Worm (Caenorhabditis elegans) whole organism, L3 larva: ENCODE results near the gene klp-18.

Experiments used
- R02D3.7 ChIP-seq: fragments of 150-350 bp; optimal IDR thresholded peaks from 2 replicates; lab custom pipeline; 2014; ENCODE audit warnings: missing biosample characterization, missing genetic modification characterization
- ZK546.5 ChIP-seq: sonication (generic microtip); optimal IDR thresholded peaks from 2 replicates; lab custom pipeline; 2017; ENCODE audit warnings: missing biosample characterization, missing genetic modification characterization
- ama-1 ChIP-seq: fragments of 150-350 bp; optimal IDR thresholded peaks from 2 replicates; lab custom pipeline; 2018
- ceh-28 ChIP-seq: fragments of 150-350 bp; optimal IDR thresholded peaks from 2 replicates; lab custom pipeline; 2014; ENCODE audit warnings: missing biosample characterization, missing genetic modification reagents, missing genetic modification characterization
- ceh-82 ChIP-seq: fragments of 150-350 bp; optimal IDR thresholded peaks from 2 replicates; lab custom pipeline; 2014; ENCODE audit warnings: missing biosample characterization, missing genetic modification characterization
- ceh-9 ChIP-seq: sonication (generic microtip); optimal IDR thresholded peaks from 2 replicates; lab custom pipeline; 2018; ENCODE audit warnings: missing biosample characterization, missing genetic modification characterization
- daf-12 ChIP-seq: fragments of 150-350 bp; optimal IDR thresholded peaks from 2 replicates; lab custom pipeline; 2014; ENCODE audit warnings: missing biosample characterization, missing genetic modification reagents, missing genetic modification characterization
- egl-27 ChIP-seq: sonication (generic microtip); optimal IDR thresholded peaks from 4 replicates; lab custom pipeline; 2017; ENCODE audit warnings: missing biosample characterization, missing genetic modification reagents, missing genetic modification characterization
- elt-1 ChIP-seq: fragments of 150-350 bp; optimal IDR thresholded peaks from 2 replicates; lab custom pipeline; 2014; ENCODE audit warnings: missing biosample characterization, missing genetic modification characterization
- elt-2 ChIP-seq: sonication (generic microtip); optimal IDR thresholded peaks from 2 replicates; lab custom pipeline; 2016; ENCODE audit warnings: missing genetic modification reagents, mild to moderate bottlenecking, missing genetic modification characterization, missing compliant biosample characterization
- fkh-10 ChIP-seq: sonication (generic microtip); optimal IDR thresholded peaks from 2 replicates; lab custom pipeline; 2017; ENCODE audit warnings: missing biosample characterization, missing genetic modification reagents, missing genetic modification characterization
- fkh-2 ChIP-seq: fragments of 150-350 bp; optimal IDR thresholded peaks from 2 replicates; lab custom pipeline; 2014; ENCODE audit warnings: missing biosample characterization, missing genetic modification reagents, missing genetic modification characterization
- fos-1 ChIP-seq: fragments of 150-350 bp; optimal IDR thresholded peaks from 2 replicates; lab custom pipeline; 2014; ENCODE audit warnings: missing biosample characterization, missing genetic modification characterization
- hmg-11 ChIP-seq: sonication (generic microtip); optimal IDR thresholded peaks from 2 replicates; lab custom pipeline; 2016; ENCODE audit warnings: missing genetic modification characterization, missing compliant biosample characterization
- jun-1 ChIP-seq: fragments of 150-350 bp; optimal IDR thresholded peaks from 2 replicates; lab custom pipeline; 2014; ENCODE audit warnings: missing biosample characterization, missing genetic modification reagents, missing genetic modification characterization
- lin-15B ChIP-seq: fragments of 150-350 bp; optimal IDR thresholded peaks from 2 replicates; lab custom pipeline; 2014; ENCODE audit warnings: missing biosample characterization, missing genetic modification characterization
- lin-39 ChIP-seq: fragments of 150-350 bp; optimal IDR thresholded peaks from 2 replicates; lab custom pipeline; 2018; ENCODE audit warnings: missing biosample characterization, missing genetic modification reagents, missing genetic modification characterization
- lsy-12 ChIP-seq: sonication (generic microtip); optimal IDR thresholded peaks from 2 replicates; lab custom pipeline; 2016; ENCODE audit warnings: mild to moderate bottlenecking, missing genetic modification characterization, missing compliant biosample characterization
- mdl-1 ChIP-seq: fragments of 150-350 bp; optimal IDR thresholded peaks from 2 replicates; lab custom pipeline; 2014; ENCODE audit warnings: missing biosample characterization, missing genetic modification characterization
- mml-1 ChIP-seq: fragments of 150-350 bp; sonication (generic microtip); optimal IDR thresholded peaks from 3 replicates; lab custom pipeline; 2014; ENCODE audit warnings: missing biosample characterization, missing genetic modification characterization
- nhr-11 ChIP-seq: fragments of 150-350 bp; optimal IDR thresholded peaks from 2 replicates; lab custom pipeline; 2014; ENCODE audit warnings: missing biosample characterization, missing genetic modification characterization
- nhr-12 ChIP-seq: fragments of 150-350 bp; optimal IDR thresholded peaks from 2 replicates; lab custom pipeline; 2014; ENCODE audit warnings: missing biosample characterization, missing genetic modification characterization
- nhr-23 ChIP-seq: fragments of 150-350 bp; optimal IDR thresholded peaks from 2 replicates; lab custom pipeline; 2014; ENCODE audit warnings: missing biosample characterization, missing genetic modification reagents, missing genetic modification characterization
- nhr-237 ChIP-seq: fragments of 150-350 bp; optimal IDR thresholded peaks from 2 replicates; lab custom pipeline; 2014; ENCODE audit warnings: missing biosample characterization, missing genetic modification characterization
- nhr-25 ChIP-seq: sonication (generic microtip); optimal IDR thresholded peaks from 2 replicates; lab custom pipeline; 2017; ENCODE audit warnings: missing biosample characterization, missing genetic modification characterization
- nhr-28 ChIP-seq: fragments of 150-350 bp; optimal IDR thresholded peaks from 2 replicates; lab custom pipeline; 2014; ENCODE audit warnings: missing biosample characterization, missing genetic modification characterization
- nhr-43 ChIP-seq: sonication (generic microtip); optimal IDR thresholded peaks from 2 replicates; lab custom pipeline; 2016; ENCODE audit warnings: mild to moderate bottlenecking, missing genetic modification characterization, missing compliant biosample characterization; ENCODE audit not compliant: poor library complexity, severe bottlenecking
- nhr-67 ChIP-seq: fragments of 150-350 bp; optimal IDR thresholded peaks from 2 replicates; lab custom pipeline; 2014; ENCODE audit warnings: missing biosample characterization, missing genetic modification characterization
- nhr-76 ChIP-seq: fragments of 150-350 bp; sonication (generic microtip); optimal IDR thresholded peaks from 5 replicates; lab custom pipeline; 2014; ENCODE audit warnings: missing biosample characterization, missing genetic modification characterization
- nhr-77 ChIP-seq: fragments of 150-350 bp; optimal IDR thresholded peaks from 2 replicates; lab custom pipeline; 2014; ENCODE audit warnings: missing biosample characterization, missing genetic modification characterization
- pqm-1 ChIP-seq: fragments of 150-350 bp; optimal IDR thresholded peaks from 2 replicates; lab custom pipeline; 2017; ENCODE audit warnings: missing biosample characterization, missing genetic modification characterization, inconsistent platforms
- sea-2 ChIP-seq: fragments of 150-350 bp; sonication (generic microtip); optimal IDR thresholded peaks from 4 replicates; lab custom pipeline; 2014; ENCODE audit warnings: missing biosample characterization, missing genetic modification reagents, missing genetic modification characterization
- skn-1 ChIP-seq: fragments of 150-350 bp; optimal IDR thresholded peaks from 2 replicates; lab custom pipeline; 2014; ENCODE audit warnings: missing biosample characterization, missing genetic modification characterization
- snpc-4 ChIP-seq: fragments of 150-350 bp; optimal IDR thresholded peaks from 2 replicates; lab custom pipeline; 2014; ENCODE audit warnings: missing biosample characterization, missing genetic modification characterization
- tbx-2 ChIP-seq: sonication (generic microtip); optimal IDR thresholded peaks from 2 replicates; lab custom pipeline; 2016; ENCODE audit warnings: mild to moderate bottlenecking, missing genetic modification characterization, missing compliant biosample characterization
- unc-39 ChIP-seq: sonication (generic microtip); optimal IDR thresholded peaks from 4 replicates; lab custom pipeline; 2017; ENCODE audit warnings: missing biosample characterization, missing genetic modification characterization
- unc-62 ChIP-seq: fragments of 150-350 bp; sonication (generic microtip); optimal IDR thresholded peaks from 4 replicates; lab custom pipeline; 2014; ENCODE audit warnings: missing biosample characterization, missing genetic modification reagents, missing genetic modification characterization
- zag-1 ChIP-seq: fragments of 150-350 bp; optimal IDR thresholded peaks from 2 replicates; lab custom pipeline; 2014; ENCODE audit warnings: missing biosample characterization, missing genetic modification characterization
- ztf-11 ChIP-seq: fragments of 150-350 bp; optimal IDR thresholded peaks from 2 replicates; lab custom pipeline; 2014; ENCODE audit warnings: missing biosample characterization, missing genetic modification characterization
- ztf-4 ChIP-seq: fragments of 150-350 bp; optimal IDR thresholded peaks from 2 replicates; lab custom pipeline; 2014; ENCODE audit warnings: missing biosample characterization, missing genetic modification characterization

The klp-18 gene

ce11 chrIV:7075063-7075462 is 35.1 kb downstream of the klp-18 start, which contains the start of gene srg-50:
Gene srg-50 (minus strand): TSS chrIV:7075163.
- no peak for TF ChIP-seq sea-2
- no peak for TF ChIP-seq nhr-11 (tag; lab: Kevin White, UChicago)
- no peak for TF ChIP-seq nhr-43 (tag; lab: Kevin White, UChicago)
- no peak for TF ChIP-seq egl-27 (tag; lab: Kevin White, UChicago)
- no peak for TF ChIP-seq ceh-82 (tag; lab: Kevin White, UChicago)
- TF ChIP-seq pqm-1 (tag; lab: Kevin White, UChicago) = no peak
- no peak for TF ChIP-seq fos-1 (tag; lab: Kevin White, UChicago)
- no peak for TF ChIP-seq nhr-67 (tag; lab: Kevin White, UChicago)
- no peak for TF ChIP-seq daf-12 (tag; lab: Kevin White, UChicago)
- no peak for TF ChIP-seq lsy-12
- no peak for TF ChIP-seq nhr-237
- no peak for TF ChIP-seq fkh-2 (tag; lab: Kevin White, UChicago)
- TF ChIP-seq mml-1 (tag; lab: Kevin White, UChicago) = no peak
- TF ChIP-seq nhr-25 = no peak
- TF ChIP-seq lin-15B = no peak
- no peak for TF ChIP-seq unc-62 (GFP tag; lab: Kevin White, UChicago)
- TF ChIP-seq skn-1 (tag; lab: Kevin White, UChicago) = no peak
- no peak for TF ChIP-seq R02D3.7
- TF ChIP-seq, all 47 proteins: peak for 0

- TF ChIP-seq nhr-28 (tag; lab: Kevin White, UChicago) = no peak
- no peak for TF ChIP-seq daf-12 (tag; lab: Kevin White, UChicago)
- no peak for TF ChIP-seq pqm-1 (tag; lab: Kevin White, UChicago)
- no peak for TF ChIP-seq nhr-76
- no peak for TF ChIP-seq egl-27 (tag; lab: Kevin White, UChicago)
- TF ChIP-seq lin-39 (tag; lab: Kevin White, UChicago) = no peak
- TF ChIP-seq tbx-2 (tag; lab: Kevin White, UChicago) = no peak
- no peak for TF ChIP-seq unc-62 (GFP tag; lab: Kevin White, UChicago)
- no peak for TF ChIP-seq nhr-23 (tag; lab: Kevin White, UChicago)
- TF ChIP-seq lsy-12 = no peak
- TF ChIP-seq mdl-1 (tag; lab: Kevin White, UChicago) = no peak
- TF ChIP-seq ztf-4 = no peak
- TF ChIP-seq ceh-28 = no peak
- TF ChIP-seq ceh-9 (tag; lab: Kevin White, UChicago) = no peak
- TF ChIP-seq ztf-11 (tag; lab: Kevin White, UChicago) = no peak
Measured at ce11 chrIV:7081214-7081613, 41.2 kb downstream of the klp-18 start, which contains the start of gene Y43B11AR.1. Gene Y43B11AR.1 (plus strand): TSS chrIV:7081514.

ce11 chrIV:7083382-7083784 is 43.4 kb downstream of the klp-18 start, which contains the start of gene Y43B11AR.3:
Gene Y43B11AR.3 (minus strand): TSS chrIV:7083716.
- TF ChIP-seq sea-2 (no peak), elt-1 (no peak), unc-39 (tag; lab: Kevin White, UChicago) (no peak), ztf-4 (no peak), nhr-12 (tag; lab: Kevin White, UChicago) (peak; percentile 19), nhr-76 (no peak), nhr-237 (no peak), nhr-23 (tag; lab: Kevin White, UChicago) (no peak), pqm-1 (tag; lab: Kevin White, UChicago) (no peak), fkh-10 (GFP tag; lab: Kevin White, UChicago) (no peak), snpc-4 (no peak), hmg-11 (tag; lab: Kevin White, UChicago) (no peak), nhr-25 (peak; percentile 10), elt-2 (tag; lab: Kevin White, UChicago) (peak; percentile 25), fos-1 (tag; lab: Kevin White, UChicago) (no peak), ceh-28 (no peak), ama-1 (peak; percentile 12)

- no peak for TF ChIP-seq nhr-11 (tag; lab: Kevin White, UChicago)
- no peak for TF ChIP-seq jun-1 (tag; lab: Kevin White, UChicago)
- TF ChIP-seq zag-1 (tag; lab: Kevin White, UChicago) = no peak
- no peak for TF ChIP-seq ZK546.5 (tag; lab: Kevin White, UChicago)
- TF ChIP-seq ztf-11 (tag; lab: Kevin White, UChicago) = no peak
- no peak for TF ChIP-seq egl-27 (tag; lab: Kevin White, UChicago)
- TF ChIP-seq ceh-82 (tag; lab: Kevin White, UChicago) = no peak
- no peak for TF ChIP-seq nhr-77 (tag; lab: Kevin White, UChicago)
- no peak for TF ChIP-seq fkh-10 (GFP tag; lab: Kevin White, UChicago)
- TF ChIP-seq, all 47 proteins: peak for 0
Measured at ce11 chrIV:7083976-7084375, 44.0 kb downstream of the klp-18 start.
